Worm (Caenorhabditis elegans) whole organism, L2 larva: Measurements from ENCODE around the gene F21D12.2.

Experiments used
- F13H6.1 ChIP-seq: sonication (generic microtip); optimal IDR thresholded peaks from 2 replicates; lab custom pipeline; 2016; ENCODE audit warnings: missing genetic modification characterization, missing compliant biosample characterization
- ama-1 ChIP-seq: fragments of 150-350 bp; optimal IDR thresholded peaks from 2 replicates; lab custom pipeline; 2018; ENCODE audit warnings: inconsistent platforms
- egl-27 ChIP-seq: sonication (generic microtip); optimal IDR thresholded peaks from 3 replicates; lab custom pipeline; 2017; ENCODE audit warnings: missing biosample characterization, missing genetic modification reagents, missing genetic modification characterization
- fos-1 ChIP-seq: fragments of 150-350 bp; optimal IDR thresholded peaks from 2 replicates; lab custom pipeline; 2014; ENCODE audit warnings: missing biosample characterization, missing genetic modification characterization
- mab-5 ChIP-seq: fragments of 150-350 bp; optimal IDR thresholded peaks from 2 replicates; lab custom pipeline; 2014; ENCODE audit warnings: missing biosample characterization, missing genetic modification characterization
- mbf-1 ChIP-seq: sonication (generic microtip); optimal IDR thresholded peaks from 2 replicates; lab custom pipeline; 2017; ENCODE audit warnings: missing biosample characterization, missing genetic modification characterization
- nhr-11 ChIP-seq: fragments of 150-350 bp; optimal IDR thresholded peaks from 2 replicates; lab custom pipeline; 2014; ENCODE audit warnings: missing biosample characterization, missing genetic modification characterization
- nhr-12 ChIP-seq: fragments of 150-350 bp; optimal IDR thresholded peaks from 2 replicates; lab custom pipeline; 2014; ENCODE audit warnings: missing biosample characterization, missing genetic modification characterization
- snpc-4 ChIP-seq: fragments of 150-350 bp; optimal IDR thresholded peaks from 2 replicates; lab custom pipeline; 2014; ENCODE audit warnings: missing biosample characterization, missing genetic modification characterization
- ztf-1 ChIP-seq: fragments of 200-800 bp; sonication (Bioruptor generic); conservative IDR thresholded peaks from 2 replicates; pipeline ENCODE4 v1.3.6; 2022; ENCODE audit warnings: missing genetic modification characterization, missing compliant biosample characterization

DNA sequence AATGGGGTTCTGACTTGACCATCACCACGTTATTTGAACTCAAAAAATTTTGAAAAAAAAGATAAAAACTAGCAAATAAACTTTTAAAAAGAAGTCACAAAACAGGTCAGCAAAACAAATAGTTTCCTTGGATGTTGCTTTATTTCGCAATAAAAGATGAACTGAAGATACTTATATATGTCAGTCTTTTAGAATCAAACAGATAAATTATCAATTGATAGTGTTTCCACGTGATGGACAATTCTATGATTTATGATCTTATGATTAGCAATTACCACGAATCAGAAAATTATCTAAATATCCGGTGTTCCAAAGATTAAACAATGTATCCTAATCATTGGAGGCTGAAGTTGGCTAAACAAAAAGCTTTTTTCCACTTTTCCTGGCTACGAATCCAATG, 29.9 kb upstream of the F21D12.2 start:
- TF ChIP-seq egl-27 (tag; lab: Kevin White, UChicago) = peak; percentile 22
- TF ChIP-seq snpc-4 (tag; lab: Kevin White, UChicago) = no peak
- TF ChIP-seq ama-1 (lab: Kevin White, UChicago) = no peak
- no peak for TF ChIP-seq nhr-11
- TF ChIP-seq mab-5 = peak; percentile 69
- TF ChIP-seq nhr-12 (tag; lab: Kevin White, UChicago) = no peak
- TF ChIP-seq F13H6.1 = no peak
- peak; percentile 64 for TF ChIP-seq fos-1 (tag; lab: Kevin White, UChicago)
- TF ChIP-seq mbf-1 (tag; lab: Kevin White, UChicago) = no peak
- TF ChIP-seq ztf-1 (GFP tag; lab: Robert Waterston, UW) = no peak
